Worm (Caenorhabditis elegans) whole organism, young adult: ENCODE results near the gene ugt-66.

Experiments used
- B0035.1 ChIP-seq: sonication (generic microtip); optimal IDR thresholded peaks from 2 replicates; lab custom pipeline; 2016; ENCODE audit warnings: missing genetic modification characterization, mild to moderate bottlenecking, missing compliant biosample characterization, missing genotype, missing genetic modification reagents
- B0336.3 ChIP-seq: fragments of 200-800 bp; sonication (Bioruptor generic); IDR thresholded peaks from 2 replicates; pipeline ENCODE4 v1.3.6; 2022; ENCODE audit warnings: missing genetic modification characterization, missing compliant biosample characterization
- C17E4.6 ChIP-seq: fragments of 200-800 bp; sonication (Bioruptor generic); IDR thresholded peaks from 2 replicates; pipeline ENCODE4 v1.3.6; 2022; ENCODE audit warnings: missing genetic modification reagents, missing genetic modification characterization, missing compliant biosample characterization
- F23B12.7 ChIP-seq: sonication (generic microtip); optimal IDR thresholded peaks from 2 replicates; lab custom pipeline; 2017; ENCODE audit warnings: missing genetic modification characterization, mild to moderate bottlenecking, missing compliant biosample characterization, antibody characterized with exemption, moderate library complexity; ENCODE audit not compliant: insufficient read depth
- F37B4.10 ChIP-seq: fragments of 200-800 bp; sonication (Bioruptor generic); IDR thresholded peaks from 2 replicates; pipeline ENCODE4 v1.3.6; 2022; ENCODE audit warnings: missing genetic modification characterization, missing compliant biosample characterization
- F49E8.2 ChIP-seq: sonication (generic microtip); optimal IDR thresholded peaks from 3 replicates; lab custom pipeline; 2017; ENCODE audit warnings: missing genetic modification characterization, mild to moderate bottlenecking, missing compliant biosample characterization, antibody characterized with exemption, moderate library complexity; ENCODE audit not compliant: insufficient read depth
- F57C9.4 ChIP-seq: sonication (generic microtip); optimal IDR thresholded peaks from 2 replicates; lab custom pipeline; 2017; ENCODE audit warnings: mild to moderate bottlenecking, missing genetic modification characterization, missing compliant biosample characterization
- K11D2.4 ChIP-seq: fragments of 200-800 bp; sonication (Bioruptor generic); IDR thresholded peaks from 2 replicates; pipeline ENCODE4 v1.3.6; 2022; ENCODE audit warnings: missing genetic modification reagents, missing genetic modification characterization, missing compliant biosample characterization
- ZK185.1 ChIP-seq: sonication (generic microtip); optimal IDR thresholded peaks from 2 replicates; lab custom pipeline; 2016; ENCODE audit warnings: mild to moderate bottlenecking, missing genetic modification characterization, missing compliant biosample characterization; ENCODE audit not compliant: poor library complexity, severe bottlenecking
- atf-7 ChIP-seq: sonication (generic microtip); optimal IDR thresholded peaks from 2 replicates; lab custom pipeline; 2017; ENCODE audit warnings: mild to moderate bottlenecking, missing genetic modification characterization, missing compliant biosample characterization
- attf-3 ChIP-seq: fragments of 200-800 bp; sonication (Bioruptor generic); conservative IDR thresholded peaks from 2 replicates; pipeline ENCODE4 v1.3.6; 2022; ENCODE audit warnings: missing genetic modification reagents, missing genetic modification characterization, missing compliant biosample characterization
- attf-6 ChIP-seq: fragments of 200-800 bp; sonication (Bioruptor generic); IDR thresholded peaks from 2 replicates; pipeline ENCODE4 v1.3.6; 2022; ENCODE audit warnings: missing genetic modification reagents, missing genetic modification characterization, missing compliant biosample characterization
- ceh-40 ChIP-seq: fragments of 200-800 bp; sonication (Bioruptor generic); IDR thresholded peaks from 2 replicates; pipeline ENCODE4 v1.3.6; 2022; ENCODE audit warnings: missing genetic modification characterization, missing compliant biosample characterization
- ceh-91 ChIP-seq: fragments of 200-800 bp; sonication (Bioruptor generic); IDR thresholded peaks from 2 replicates; pipeline ENCODE4 v1.3.6; 2022; ENCODE audit warnings: missing genetic modification reagents, missing genetic modification characterization, missing compliant biosample characterization
- die-1 ChIP-seq: sonication (generic microtip); optimal IDR thresholded peaks from 2 replicates; lab custom pipeline; 2016; ENCODE audit warnings: missing genotype, mild to moderate bottlenecking, missing genetic modification characterization, missing compliant biosample characterization
- dpl-1 ChIP-seq: fragments of 150-350 bp; optimal IDR thresholded peaks from 2 replicates; lab custom pipeline; 2014; ENCODE audit warnings: missing biosample characterization, missing genetic modification reagents, missing genetic modification characterization
- efl-1 ChIP-seq: fragments of 150-350 bp; optimal IDR thresholded peaks from 2 replicates; lab custom pipeline; 2014; ENCODE audit warnings: missing biosample characterization, missing genetic modification reagents, missing genetic modification characterization
- egl-44 ChIP-seq: fragments of 200-800 bp; sonication (Bioruptor generic); IDR thresholded peaks from 2 replicates; pipeline ENCODE4 v1.3.6; 2022; ENCODE audit warnings: missing genetic modification reagents, missing genetic modification characterization, missing compliant biosample characterization
- him-1 ChIP-seq: sonication (generic microtip); optimal IDR thresholded peaks from 2 replicates; lab custom pipeline; 2016; ENCODE audit warnings: missing genotype, missing genetic modification reagents, missing genetic modification characterization, missing compliant biosample characterization
- hmg-1.2 ChIP-seq: fragments of 200-800 bp; sonication (Bioruptor generic); IDR thresholded peaks from 2 replicates; pipeline ENCODE4 v1.3.6; 2022; ENCODE audit warnings: missing genetic modification reagents, missing genetic modification characterization, missing compliant biosample characterization
- hsf-1 ChIP-seq: fragments of 200-800 bp; sonication (Bioruptor generic); IDR thresholded peaks from 2 replicates; pipeline ENCODE4 v1.3.6; 2022; ENCODE audit warnings: missing genetic modification reagents, missing genetic modification characterization, missing compliant biosample characterization
- let-607 ChIP-seq, 2 experiments: fragments of 200-800 bp in 1 of 2; sonication (Bioruptor generic) in 1 of 2; sonication (generic microtip) in 1 of 2; optimal IDR thresholded peaks; 2 replicates each; lab custom pipeline; 2016 to 2018; ENCODE audit warnings: mild to moderate bottlenecking in 2 of 2, missing compliant biosample characterization in 2 of 2, missing genetic modification characterization in 2 of 2, moderate library complexity in 2 of 2, missing genotype in 1 of 2
- lin-54 ChIP-seq: fragments of 200-800 bp; sonication (Bioruptor generic); optimal IDR thresholded peaks from 2 replicates; lab custom pipeline; 2018; ENCODE audit warnings: mild to moderate bottlenecking, missing genetic modification characterization, missing compliant biosample characterization
- lsy-27 ChIP-seq: sonication (generic microtip); optimal IDR thresholded peaks from 2 replicates; lab custom pipeline; 2017; ENCODE audit warnings: missing genetic modification characterization, mild to moderate bottlenecking, missing compliant biosample characterization, antibody characterized with exemption, missing genotype, borderline replicate concordance; ENCODE audit not compliant: insufficient read depth
- madf-3 ChIP-seq: fragments of 200-800 bp; sonication (Bioruptor generic); IDR thresholded peaks from 2 replicates; pipeline ENCODE4 v1.3.6; 2022; ENCODE audit warnings: missing genetic modification reagents, missing genetic modification characterization, missing compliant biosample characterization
- madf-6 ChIP-seq: fragments of 200-800 bp; sonication (Bioruptor generic); IDR thresholded peaks from 2 replicates; pipeline ENCODE4 v1.3.6; 2022; ENCODE audit warnings: missing genetic modification reagents, missing genetic modification characterization, missing compliant biosample characterization
- madf-8 ChIP-seq: fragments of 200-800 bp; sonication (Bioruptor generic); conservative IDR thresholded peaks from 2 replicates; pipeline ENCODE4 v1.3.6; 2022; ENCODE audit warnings: missing genetic modification reagents, missing genetic modification characterization, missing compliant biosample characterization
- mel-28 ChIP-seq: sonication (generic microtip); optimal IDR thresholded peaks from 2 replicates; lab custom pipeline; 2016; ENCODE audit warnings: borderline replicate concordance, mild to moderate bottlenecking, missing genetic modification characterization, missing compliant biosample characterization
- nfya-1 ChIP-seq: sonication (generic microtip); optimal IDR thresholded peaks from 2 replicates; lab custom pipeline; 2017; ENCODE audit warnings: antibody characterized with exemption, missing compliant biosample characterization, missing genetic modification characterization, borderline replicate concordance; ENCODE audit not compliant: insufficient read depth
- nfya-2 ChIP-seq: fragments of 200-800 bp; sonication (Bioruptor generic); IDR thresholded peaks from 2 replicates; pipeline ENCODE4 v1.3.6; 2022; ENCODE audit warnings: missing genetic modification reagents, missing genetic modification characterization, missing compliant biosample characterization
- nhr-80 ChIP-seq: sonication (generic microtip); optimal IDR thresholded peaks from 2 replicates; lab custom pipeline; 2016; ENCODE audit warnings: missing genetic modification characterization, missing compliant biosample characterization
- pbrm-1 ChIP-seq: fragments of 200-800 bp; sonication (Bioruptor generic); IDR thresholded peaks from 2 replicates; pipeline ENCODE4 v1.3.6; 2022; ENCODE audit warnings: missing genetic modification reagents, missing genetic modification characterization, missing compliant biosample characterization
- rec-8 ChIP-seq, 2 experiments: sonication (generic microtip); optimal IDR thresholded peaks; 2 replicates each; lab custom pipeline; 2016; ENCODE audit warnings: mild to moderate bottlenecking in 2 of 2, missing genetic modification characterization in 2 of 2, missing genetic modification reagents in 2 of 2, missing genotype in 2 of 2, missing biosample characterization in 1 of 2, missing compliant biosample characterization in 1 of 2, moderate library complexity in 1 of 2
- snpc-3.4 ChIP-seq: sonication (generic microtip); optimal IDR thresholded peaks from 2 replicates; lab custom pipeline; 2017; ENCODE audit warnings: missing genetic modification characterization, mild to moderate bottlenecking, missing compliant biosample characterization, antibody characterized with exemption, moderate library complexity, missing genotype, missing genetic modification reagents
- snpc-4 ChIP-seq, 5 experiments: fragments of 150-350 bp in 1 of 5; sonication (generic microtip) in 4 of 5; optimal IDR thresholded peaks; 2 replicates each; lab custom pipeline; 2014 to 2018; ENCODE audit warnings: missing genetic modification characterization in 5 of 5, missing biosample characterization in 3 of 5, antibody characterized with exemption in 2 of 5, mild to moderate bottlenecking in 2 of 5, missing compliant biosample characterization in 2 of 5, missing genotype in 2 of 5, moderate library complexity in 2 of 5, missing genetic modification reagents in 1 of 5
- tbp1 ChIP-seq: fragments of 200-800 bp; sonication (Bioruptor generic); optimal IDR thresholded peaks from 2 replicates; lab custom pipeline; 2018; ENCODE audit warnings: mild to moderate bottlenecking, missing genetic modification characterization, missing compliant biosample characterization
- tlf-1 ChIP-seq: fragments of 200-800 bp; sonication (Bioruptor generic); optimal IDR thresholded peaks from 2 replicates; lab custom pipeline; 2018; ENCODE audit warnings: mild to moderate bottlenecking, missing genetic modification characterization, missing compliant biosample characterization
- unc-62 ChIP-seq: fragments of 150-350 bp; optimal IDR thresholded peaks from 2 replicates; lab custom pipeline; 2014; ENCODE audit warnings: missing biosample characterization, missing genetic modification reagents, missing genetic modification characterization
- zim-3 ChIP-seq: sonication (generic microtip); optimal IDR thresholded peaks from 2 replicates; lab custom pipeline; 2017; ENCODE audit warnings: mild to moderate bottlenecking, missing genetic modification characterization, moderate library complexity, missing compliant biosample characterization
- ztf-25 ChIP-seq: fragments of 200-800 bp; sonication (Bioruptor generic); IDR thresholded peaks from 2 replicates; pipeline ENCODE4 v1.3.6; 2022; ENCODE audit warnings: missing genetic modification reagents, missing genetic modification characterization, missing compliant biosample characterization
- ztf-28 ChIP-seq: fragments of 200-800 bp; sonication (Bioruptor generic); IDR thresholded peaks from 2 replicates; pipeline ENCODE4 v1.3.6; 2022; ENCODE audit warnings: missing genetic modification reagents, missing genetic modification characterization, missing compliant biosample characterization
- ztf-6 ChIP-seq: fragments of 200-800 bp; sonication (Bioruptor generic); IDR thresholded peaks from 2 replicates; pipeline ENCODE4 v1.3.6; 2022; ENCODE audit warnings: missing genetic modification reagents, missing genetic modification characterization, missing compliant biosample characterization

ugt-66 gene

DNA sequence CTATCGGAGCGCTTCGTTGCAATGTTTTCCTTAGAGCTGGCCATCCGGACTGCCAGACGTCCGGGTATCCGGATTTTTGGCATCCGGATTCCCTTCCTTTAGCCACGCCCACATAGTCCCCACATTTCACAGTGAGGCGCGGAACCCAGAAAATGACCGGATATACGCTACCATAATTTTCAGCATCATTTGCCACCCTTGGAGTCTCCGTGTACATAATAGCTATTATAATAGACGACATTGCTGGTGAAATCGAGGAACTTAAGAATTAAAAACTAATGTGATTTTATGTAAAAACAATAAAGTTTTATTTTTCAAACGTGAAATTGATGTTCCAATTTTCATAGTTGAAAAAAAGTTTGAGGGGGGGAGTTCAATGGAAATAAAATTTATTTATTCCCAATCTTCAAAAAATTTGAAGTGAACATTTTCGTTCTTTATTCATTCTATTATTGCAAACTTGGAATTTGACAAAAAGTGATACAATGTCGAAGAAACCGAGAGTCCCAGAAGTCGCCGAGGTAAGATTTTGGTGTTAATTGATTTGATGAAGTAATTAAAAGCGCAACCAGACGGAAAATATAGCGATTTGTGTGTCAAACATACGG is 15.9 kb upstream of the ugt-66 start (continued):
- peak; percentile 86 for TF ChIP-seq hmg-1.2
- no peak for TF ChIP-seq zim-3
- no peak for TF ChIP-seq ztf-28 (GFP tag; lab: Robert Waterston, UW)
- TF ChIP-seq F49E8.2 (tag; lab: Kevin White, UChicago) = peak; percentile 83
- TF ChIP-seq, all 124 proteins: peak for 31

- peak; percentile 32 for TF ChIP-seq F49E8.2 (tag; lab: Kevin White, UChicago)
- no peak for TF ChIP-seq snpc-4 (GFP tag; optimal IDR thresholded peaks at IDR 0.05; lab: Kevin White, UChicago)
- no peak for TF ChIP-seq snpc-4 (tag; optimal IDR thresholded peaks at IDR 0.05; lab: Kevin White, UChicago)
Observed at ce11 chrIII:6208984-6209383, 14.6 kb upstream of the ugt-66 start, which contains the start of gene C23G10.1. TSS of gene C23G10.1 (plus strand) at chrIII:6209284.

ce11 chrIII:6207881-6208280 is 13.5 kb upstream of the ugt-66 start, which contains the start of gene C23G10.2:
TSS of gene C23G10.2 (plus strand) at chrIII:6208064.
- no peak for TF ChIP-seq mel-28
- no peak for TF ChIP-seq let-607 (tag; optimal IDR thresholded peaks at IDR 0.05; lab: Kevin White, UChicago)
- no peak for TF ChIP-seq K11D2.4 (GFP tag; lab: Robert Waterston, UW)
- TF ChIP-seq atf-7 (tag; lab: Kevin White, UChicago) = peak; percentile 18
- peak; percentile 3 for TF ChIP-seq efl-1 (GFP tag; lab: Kevin White, UChicago)
- TF ChIP-seq nfya-2 (GFP tag; lab: Robert Waterston, UW) = no peak
- no peak for TF ChIP-seq F23B12.7 (tag; lab: Kevin White, UChicago)
- TF ChIP-seq ztf-25 = no peak
- TF ChIP-seq lin-54 (GFP tag; lab: Kevin White, UChicago) = peak; percentile 16
- no peak for TF ChIP-seq ztf-6 (GFP tag; lab: Robert Waterston, UW)
- TF ChIP-seq F57C9.4 (tag; lab: Kevin White, UChicago) = no peak
- no peak for TF ChIP-seq attf-3 (GFP tag; lab: Robert Waterston, UW)
- peak; percentile 61; the same call in 1 of the 2 replicates for TF ChIP-seq pbrm-1
- no peak for TF ChIP-seq egl-44 (GFP tag; lab: Robert Waterston, UW)
- no peak for TF ChIP-seq unc-62 (GFP tag; lab: Kevin White, UChicago)
- peak; percentile 31 for TF ChIP-seq die-1 (tag; lab: Kevin White, UChicago)
- TF ChIP-seq nhr-80 (tag; lab: Kevin White, UChicago) = no peak
- TF ChIP-seq madf-3 (GFP tag; lab: Robert Waterston, UW) = peak; percentile 58; the same call in 1 of the 2 replicates
- no peak for TF ChIP-seq C17E4.6 (GFP tag; lab: Robert Waterston, UW)
- no peak for TF ChIP-seq nfya-1 (tag; lab: Kevin White, UChicago)
- no peak for TF ChIP-seq ceh-91 (GFP tag; lab: Robert Waterston, UW)
- peak; percentile 83 for TF ChIP-seq F49E8.2 (tag; lab: Kevin White, UChicago)
- TF ChIP-seq snpc-3.4 (tag; lab: Kevin White, UChicago) = peak; percentile 54
- no peak for TF ChIP-seq dpl-1 (GFP tag; lab: Kevin White, UChicago)
- TF ChIP-seq F37B4.10 (GFP tag; lab: Robert Waterston, UW) = no peak
- peak; percentile 74 for TF ChIP-seq madf-6
- TF ChIP-seq ZK185.1 = peak; percentile 25
- TF ChIP-seq rec-8 (tag; optimal IDR thresholded peaks at IDR 0.05; lab: Kevin White, UChicago) = no peak
- TF ChIP-seq him-1 (tag; lab: Kevin White, UChicago) = no peak
- no peak for TF ChIP-seq lsy-27 (tag; lab: Kevin White, UChicago)
- no peak for TF ChIP-seq attf-6 (GFP tag; lab: Robert Waterston, UW)
- TF ChIP-seq B0336.3 = peak; percentile 48; the same call in 1 of the 2 replicates
- TF ChIP-seq hsf-1 = peak; percentile 61
- peak; percentile 41 for TF ChIP-seq tlf-1
- TF ChIP-seq tbp1 (GFP tag; lab: Kevin White, UChicago) = peak; percentile 39
- no peak for TF ChIP-seq ceh-40 (GFP tag; lab: Robert Waterston, UW)
- TF ChIP-seq B0035.1 (tag; lab: Kevin White, UChicago) = no peak
- no peak for TF ChIP-seq ztf-28 (GFP tag; lab: Robert Waterston, UW)
- no peak for TF ChIP-seq madf-8 (GFP tag; lab: Robert Waterston, UW)
